Worm (Caenorhabditis elegans): Measurements from ENCODE around the gene tmem-138.
A peak's percentile ranks its signal among the peaks of the same experiment; 100 is the strongest.

tmem-138 gene

DNA sequence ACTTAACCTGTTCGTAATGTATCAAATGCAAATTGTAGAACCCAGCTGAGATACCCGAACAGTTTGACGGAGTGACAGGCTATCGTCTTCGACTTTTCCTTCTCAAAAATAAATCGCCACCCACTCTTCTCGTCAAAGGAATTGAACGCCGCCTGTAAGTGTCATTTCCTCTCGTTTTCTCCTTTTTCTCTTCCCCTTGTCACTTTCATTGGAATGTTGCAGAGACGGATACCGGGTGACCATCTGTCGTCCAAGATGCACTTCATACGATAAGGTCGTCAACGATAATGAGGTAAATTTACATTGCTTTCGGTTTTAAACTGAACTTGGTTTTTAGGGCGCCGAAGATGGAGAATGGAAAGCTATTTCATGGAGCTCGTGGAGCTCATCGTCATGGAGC is 42.7 kb downstream of the tmem-138 start:
- TF ChIP-seq sma-9 (GFP tag; optimal IDR thresholded peaks at IDR 0.05) (no peak), sma-9 (tag; optimal IDR thresholded peaks at IDR 0.05) (no peak), blmp-1 (tag; optimal IDR thresholded peaks at IDR 0.05; ENCODE audit: insufficient read depth) (peak; percentile 88), ZK546.5 (tag; optimal IDR thresholded peaks at IDR 0.05) (no peak), lin-39 (tag; optimal IDR thresholded peaks at IDR 0.05) (no peak), C34F6.9 (tag; optimal IDR thresholded peaks at IDR 0.05) (no peak)

DNA sequence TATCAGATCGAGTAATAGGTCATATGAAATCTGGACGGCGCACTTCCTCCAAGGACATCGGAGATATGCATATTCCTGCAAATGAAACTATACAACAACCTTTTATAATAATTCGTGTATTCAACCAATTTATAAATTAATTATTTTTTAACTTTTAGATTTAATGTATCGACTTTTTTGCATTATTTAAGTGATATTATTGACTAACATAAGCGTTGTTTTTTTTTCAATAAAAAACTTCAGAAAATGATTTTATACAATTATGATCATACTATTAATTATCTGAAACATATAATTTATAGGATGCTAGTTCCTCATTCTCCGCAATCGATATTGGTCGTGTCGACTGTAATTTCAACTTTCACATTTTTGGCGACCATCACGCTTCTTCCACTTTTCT is 46.9 kb downstream of the tmem-138 start, which contains the start of gene col-76:
TSS of gene col-76 (plus strand) at position 301 of the 400 bp plus-strand sequence.
- no peak for TF ChIP-seq nhr-10 (tag; optimal IDR thresholded peaks at IDR 0.05)
- TF ChIP-seq lin-11 (tag; optimal IDR thresholded peaks at IDR 0.05) = no peak
- no peak for TF ChIP-seq ztf-1 (GFP tag; conservative IDR thresholded peaks at IDR 0.05)
- TF ChIP-seq egl-27 (tag; optimal IDR thresholded peaks at IDR 0.05) = no peak
- no peak for TF ChIP-seq mdl-1 (tag; optimal IDR thresholded peaks at IDR 0.05)

DNA sequence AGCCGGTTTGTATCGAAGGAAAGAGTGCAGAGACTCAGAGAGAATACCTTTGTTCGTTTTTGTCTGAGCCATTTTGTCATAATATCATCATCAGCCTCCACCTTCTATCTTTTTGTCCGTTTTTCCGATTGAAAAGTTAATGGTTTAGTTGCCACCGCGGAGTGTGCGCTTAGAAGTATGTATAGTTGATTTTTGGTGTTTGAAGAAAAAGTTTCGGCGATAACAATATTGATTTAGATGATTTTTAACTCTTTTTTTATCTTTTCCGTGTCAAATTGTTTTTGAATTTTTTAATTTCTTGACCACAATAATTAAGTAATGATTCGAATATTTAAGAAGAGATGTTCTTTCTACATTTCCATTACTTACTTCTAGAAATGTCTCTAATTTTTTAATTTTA is 48.5 kb downstream of the tmem-138 start:
- TF ChIP-seq fos-1 (tag; optimal IDR thresholded peaks at IDR 0.05) = peak; percentile 40
- TF ChIP-seq skn-1 (tag; optimal IDR thresholded peaks at IDR 0.05) = peak; percentile 70
- TF ChIP-seq ztf-4 (tag; optimal IDR thresholded peaks at IDR 0.05) = no peak
